Worm (Caenorhabditis elegans): ENCODE results near the gene acox-3.

DNA sequence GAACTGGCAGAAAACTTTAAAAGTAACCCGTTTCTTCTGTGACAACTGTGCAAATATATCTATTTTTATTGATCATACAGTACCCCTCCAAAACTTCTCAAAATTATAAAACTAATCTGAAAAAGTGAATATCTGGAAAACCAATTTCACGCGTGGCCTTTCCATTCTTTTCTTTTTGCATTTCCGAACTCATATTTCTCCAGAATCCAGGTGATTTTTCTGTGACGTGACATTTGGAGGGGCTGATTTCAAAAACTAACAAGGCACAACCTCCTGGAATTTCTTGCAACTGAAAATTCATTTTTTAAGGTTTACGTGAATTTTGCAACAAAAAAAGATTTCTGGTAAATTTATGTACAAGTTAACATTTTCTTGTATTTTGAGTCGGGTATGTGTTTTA, 48.0 kb downstream of the acox-3 start:
- no peak for TF ChIP-seq mep-1 (tag; optimal IDR thresholded peaks at IDR 0.05)
- no peak for TF ChIP-seq ztf-11 (tag; optimal IDR thresholded peaks at IDR 0.05)
- TF ChIP-seq elt-1 (tag; optimal IDR thresholded peaks at IDR 0.05; ENCODE audit: borderline replicate concordance, insufficient read depth), result no peak
